Fruit fly (Drosophila melanogaster) whole organism, adult: ENCODE results near the gene Prp4k.

ENCODE experiments used
- CG11617 ChIP-seq: fragments of 200-800 bp; sonication (Bioruptor generic); optimal IDR thresholded peaks from 2 replicates; lab custom pipeline; 2017; ENCODE audit warnings: mild to moderate bottlenecking, missing biosample characterization, missing genetic modification reagents, missing genetic modification characterization
- CG12768 ChIP-seq: fragments of 200-800 bp; sonication (Bioruptor generic); optimal IDR thresholded peaks from 2 replicates; lab custom pipeline; 2017; ENCODE audit warnings: missing biosample characterization, missing genetic modification characterization, mild to moderate bottlenecking, moderate library complexity, missing genetic modification reagents
- CG14711 ChIP-seq: fragments of 200-800 bp; sonication (Bioruptor generic); optimal IDR thresholded peaks from 2 replicates; lab custom pipeline; 2018; ENCODE audit warnings: missing biosample characterization, mild to moderate bottlenecking, missing genetic modification characterization, moderate library complexity
- CG1620 ChIP-seq: fragments of 200-800 bp; sonication (Bioruptor generic); optimal IDR thresholded peaks from 2 replicates; lab custom pipeline; 2016; ENCODE audit warnings: missing biosample characterization, missing genetic modification characterization
- CG33017 ChIP-seq: fragments of 200-800 bp; sonication (Bioruptor generic); optimal IDR thresholded peaks from 2 replicates; lab custom pipeline; 2018; ENCODE audit warnings: missing biosample characterization, mild to moderate bottlenecking, missing genetic modification characterization, moderate library complexity
- CG5204 ChIP-seq: fragments of 200-800 bp; sonication (Bioruptor generic); optimal IDR thresholded peaks from 2 replicates; lab custom pipeline; 2016; ENCODE audit warnings: missing biosample characterization, missing genetic modification characterization
- CG7045 ChIP-seq: fragments of 200-800 bp; sonication (Bioruptor generic); optimal IDR thresholded peaks from 2 replicates; lab custom pipeline; 2017; ENCODE audit warnings: missing biosample characterization, mild to moderate bottlenecking, missing genetic modification characterization
- CG7101 ChIP-seq: fragments of 200-800 bp; sonication (Bioruptor generic); optimal IDR thresholded peaks from 2 replicates; lab custom pipeline; 2018; ENCODE audit warnings: missing biosample characterization, mild to moderate bottlenecking, missing genetic modification characterization, moderate library complexity
- Clk ChIP-seq: fragments of 200-800 bp; sonication (Bioruptor generic); optimal IDR thresholded peaks from 2 replicates; lab custom pipeline; 2017; ENCODE audit warnings: missing biosample characterization, missing genetic modification characterization
- Crg-1 ChIP-seq: fragments of 200-800 bp; sonication (Bioruptor generic); optimal IDR thresholded peaks from 2 replicates; lab custom pipeline; 2016; ENCODE audit warnings: missing biosample characterization, missing genetic modification characterization
- Hr96 ChIP-seq: fragments of 200-800 bp; sonication (Bioruptor generic); optimal IDR thresholded peaks from 2 replicates; lab custom pipeline; 2016; ENCODE audit warnings: missing biosample characterization, missing genetic modification characterization
- Mnt ChIP-seq: fragments of 200-800 bp; sonication (Bioruptor generic); optimal IDR thresholded peaks from 2 replicates; lab custom pipeline; 2016; ENCODE audit warnings: missing biosample characterization, mild to moderate bottlenecking, missing genetic modification characterization
- bab1 ChIP-seq: fragments of 200-800 bp; sonication (Bioruptor generic); optimal IDR thresholded peaks from 3 replicates; lab custom pipeline; 2019; ENCODE audit warnings: missing biosample characterization, mild to moderate bottlenecking, missing genetic modification characterization, moderate library complexity
- cic ChIP-seq: fragments of 200-800 bp; sonication (Bioruptor generic); optimal IDR thresholded peaks from 2 replicates; lab custom pipeline; 2017; ENCODE audit warnings: missing biosample characterization, mild to moderate bottlenecking, missing genetic modification characterization, moderate library complexity
- cnc ChIP-seq, 2 experiments: fragments of >200 bp; optimal IDR thresholded peaks; 2 replicates each; lab custom pipeline; 2017
- kay ChIP-seq: fragments of 200-800 bp; sonication (Bioruptor generic); peaks from one replicate; lab custom pipeline; 2016; ENCODE audit warnings: missing biosample characterization, missing genetic modification characterization, borderline replicate concordance
- ovo ChIP-seq: fragments of 200-800 bp; sonication (Bioruptor generic); optimal IDR thresholded peaks from 2 replicates; lab custom pipeline; 2016; ENCODE audit warnings: missing biosample characterization, missing genetic modification characterization
- pad ChIP-seq: fragments of 200-800 bp; sonication (Bioruptor generic); optimal IDR thresholded peaks from 3 replicates; lab custom pipeline; 2017; ENCODE audit warnings: missing biosample characterization, missing genetic modification characterization, mild to moderate bottlenecking, moderate library complexity, missing genetic modification reagents
- tj ChIP-seq: fragments of 200-800 bp; sonication (Bioruptor generic); optimal IDR thresholded peaks from 3 replicates; lab custom pipeline; 2017; ENCODE audit warnings: missing biosample characterization, mild to moderate bottlenecking, missing genetic modification characterization, moderate library complexity
- toe ChIP-seq: fragments of 200-800 bp; sonication (Bioruptor generic); optimal IDR thresholded peaks from 2 replicates; lab custom pipeline; 2016; ENCODE audit warnings: missing biosample characterization, missing genetic modification characterization

Prp4k gene

dm6 chr3L:223019-223902 lies 12.0 kb upstream of the Prp4k start, which contains the start of the genes pyx and CG33229:
Gene pyx (minus strand): TSS chr3L:223069.
Gene CG33229 (plus strand): TSS chr3L:223852.
- TF ChIP-seq cnc (optimal IDR thresholded peaks at IDR 0.05; lab: Kevin White, UChicago), result no peak
- peak; percentile 79 for TF ChIP-seq ovo (GFP tag; lab: Kevin White, UChicago)
- TF ChIP-seq cic (GFP tag; lab: Kevin White, UChicago), result no peak
- peak; percentile 72 for TF ChIP-seq bab1 (GFP tag; lab: Kevin White, UChicago)
- TF ChIP-seq toe (GFP tag; lab: Kevin White, UChicago), result peak; percentile 91
- TF ChIP-seq kay (GFP tag; lab: Kevin White, UChicago), result no peak
- TF ChIP-seq Clk, result peak; percentile 40
- TF ChIP-seq Hr96 (GFP tag; lab: Kevin White, UChicago), result peak; percentile 84
- no peak for TF ChIP-seq CG5204 (GFP tag; lab: Kevin White, UChicago)
- peak; percentile 86 for TF ChIP-seq CG12768 (GFP tag; lab: Kevin White, UChicago)
- peak; percentile 75 for TF ChIP-seq CG1620 (GFP tag; lab: Kevin White, UChicago)
- peak; percentile 73 for TF ChIP-seq Crg-1 (GFP tag; lab: Kevin White, UChicago)
- TF ChIP-seq CG7101 (tag; lab: Kevin White, UChicago), result peak; percentile 74
- peak; percentile 18 for TF ChIP-seq CG14711 (tag; lab: Kevin White, UChicago)
- TF ChIP-seq tj, result peak; percentile 58
- peak; percentile 52 for TF ChIP-seq Mnt (GFP tag; lab: Kevin White, UChicago)
- TF ChIP-seq pad (GFP tag; lab: Kevin White, UChicago), result peak; percentile 64
- peak; percentile 79 for TF ChIP-seq CG11617
- peak; percentile 80 for TF ChIP-seq CG7045 (GFP tag; lab: Kevin White, UChicago)
- peak; percentile 63 for TF ChIP-seq CG33017 (tag; lab: Kevin White, UChicago)

dm6 chr3L:217480-218118 lies 6.3 kb upstream of the Prp4k start, which contains the start of gene CG13877:
Gene CG13877 (plus strand): TSS chr3L:218068.
- TF ChIP-seq toe (GFP tag; lab: Kevin White, UChicago) (no peak), CG7101 (tag; lab: Kevin White, UChicago) (no peak), cic (GFP tag; lab: Kevin White, UChicago) (peak; percentile 88)

DNA sequence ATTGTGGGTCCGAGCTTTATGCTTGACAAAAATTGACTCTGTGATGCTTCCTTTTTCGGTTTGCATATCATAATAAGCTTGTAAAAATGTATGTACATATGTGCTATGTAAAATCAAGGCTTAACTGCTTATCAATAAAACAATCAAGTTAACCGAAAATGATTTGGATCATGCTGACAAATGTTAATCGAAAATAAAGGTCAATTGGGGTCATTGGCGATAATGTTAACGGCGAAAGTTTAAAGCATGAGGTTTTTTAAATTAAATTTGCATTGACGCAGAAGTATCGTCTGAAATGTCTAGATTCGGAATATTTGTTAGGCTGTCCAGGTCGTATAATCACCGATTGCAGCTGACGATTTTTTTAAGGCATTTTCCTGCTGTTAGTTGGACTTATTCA lies 5.1 kb upstream of the Prp4k start, which contains the start of gene Kaz1-ORFB:
Kaz1-ORFB (plus strand) TSS at position 301 of the 400 bp plus-strand sequence.
- TF ChIP-seq CG5204 (GFP tag; lab: Kevin White, UChicago) (no peak), tj (no peak), Hr96 (GFP tag; lab: Kevin White, UChicago) (no peak), cic (GFP tag; lab: Kevin White, UChicago) (no peak), CG14711 (tag; lab: Kevin White, UChicago) (no peak), kay (GFP tag; lab: Kevin White, UChicago) (no peak)

dm6 chr3L:212520-212919 lies 1.3 kb upstream of the Prp4k start, which contains the start of the genes thoc7 and Dis3l2:
Gene thoc7 (minus strand): TSS chr3L:212687.
Gene Dis3l2 (plus strand): TSS chr3L:212709.
- TF ChIP-seq CG14711 (tag; lab: Kevin White, UChicago), result no peak
- TF ChIP-seq Mnt (GFP tag; lab: Kevin White, UChicago), result peak; percentile 3

dm6 chr3L:205723-206284 lies 5.5 kb downstream of the Prp4k start, which contains the start of the genes Gk1 and CG13876:
Gene Gk1 (minus strand): TSS chr3L:205844.
Gene CG13876 (plus strand): TSS chr3L:206134.
- TF ChIP-seq CG33017 (tag; lab: Kevin White, UChicago) (peak; percentile 99), cnc (optimal IDR thresholded peaks at IDR 0.05; lab: Kevin White, UChicago) (no peak), Hr96 (GFP tag; lab: Kevin White, UChicago) (no peak), CG5204 (GFP tag; lab: Kevin White, UChicago) (no peak), pad (GFP tag; lab: Kevin White, UChicago) (peak; percentile 89), CG12768 (GFP tag; lab: Kevin White, UChicago) (peak; percentile 97), kay (GFP tag; lab: Kevin White, UChicago) (no peak), CG14711 (tag; lab: Kevin White, UChicago) (peak; percentile 97), bab1 (GFP tag; lab: Kevin White, UChicago) (peak; percentile 99), CG7101 (tag; lab: Kevin White, UChicago) (peak; percentile 99), Crg-1 (GFP tag; lab: Kevin White, UChicago) (peak; percentile 91), CG11617 (peak; percentile 98), CG7045 (GFP tag; lab: Kevin White, UChicago) (peak; percentile 98), tj (peak; percentile 92), Mnt (GFP tag; lab: Kevin White, UChicago) (peak; percentile 90), cic (GFP tag; lab: Kevin White, UChicago) (peak; percentile 97), toe (GFP tag; lab: Kevin White, UChicago) (no peak), Clk (peak; percentile 95), ovo (GFP tag; lab: Kevin White, UChicago) (peak; percentile 90), CG1620 (GFP tag; lab: Kevin White, UChicago) (peak; percentile 86)
